Worm (Caenorhabditis elegans): ENCODE measurements around the gene K09E9.7.
A peak's percentile ranks its signal among the peaks of the same experiment; 100 is the strongest.

K09E9.7 gene

DNA sequence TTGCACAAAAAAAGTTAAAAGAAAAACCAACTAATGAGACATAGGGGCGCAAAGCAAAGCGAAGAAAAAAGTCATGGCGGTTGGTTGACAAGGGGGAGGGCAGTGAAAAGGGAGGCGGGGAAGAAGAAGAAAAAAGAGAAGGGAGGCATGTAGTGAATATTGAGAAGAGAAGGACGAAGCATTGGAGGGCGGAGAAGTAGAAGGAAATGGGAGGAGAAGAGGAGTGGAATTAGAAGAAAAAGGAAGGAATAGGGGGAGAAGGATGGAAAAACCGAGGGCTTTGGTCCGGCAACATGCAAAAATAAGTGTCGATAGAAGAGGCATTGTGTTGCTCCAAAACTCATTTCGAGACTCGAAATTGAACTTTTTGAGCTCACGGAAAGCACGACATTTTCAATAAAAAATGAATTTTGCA is 9.9 kb upstream of the K09E9.7 start (continued):
- no peak for TF ChIP-seq Y5F2A.4 (GFP tag; optimal IDR thresholded peaks at IDR 0.05)
- no peak for TF ChIP-seq aly-2 (tag; optimal IDR thresholded peaks at IDR 0.05)
- TF ChIP-seq ceh-44 (GFP tag; IDR thresholded peaks at IDR 0.05) = no peak
- no peak for TF ChIP-seq ceh-32 (tag; optimal IDR thresholded peaks at IDR 0.05; ENCODE audit: poor library complexity)
- TF ChIP-seq unc-62 (GFP tag; optimal IDR thresholded peaks at IDR 0.05 in 1 of 2) = peak in 1 of 2 experiments; percentile 89
- no peak for TF ChIP-seq unc-62 (tag; optimal IDR thresholded peaks at IDR 0.05)
- TF ChIP-seq zip-11 (GFP tag; IDR thresholded peaks at IDR 0.05) = no peak
- peak in 1 of 2 experiments; percentile 14 for TF ChIP-seq hif-1 (tag; optimal IDR thresholded peaks at IDR 0.05)
- no peak for TF ChIP-seq mxl-3 (GFP tag; optimal IDR thresholded peaks at IDR 0.05)
- no peak for TF ChIP-seq mes-2 (tag; optimal IDR thresholded peaks at IDR 0.05; ENCODE audit: poor library complexity, severe bottlenecking)
- no peak for TF ChIP-seq nhr-25 (tag; optimal IDR thresholded peaks at IDR 0.05; ENCODE audit: borderline replicate concordance, insufficient read depth)
- no peak for TF ChIP-seq lin-38 (GFP tag; IDR thresholded peaks at IDR 0.05)

DNA sequence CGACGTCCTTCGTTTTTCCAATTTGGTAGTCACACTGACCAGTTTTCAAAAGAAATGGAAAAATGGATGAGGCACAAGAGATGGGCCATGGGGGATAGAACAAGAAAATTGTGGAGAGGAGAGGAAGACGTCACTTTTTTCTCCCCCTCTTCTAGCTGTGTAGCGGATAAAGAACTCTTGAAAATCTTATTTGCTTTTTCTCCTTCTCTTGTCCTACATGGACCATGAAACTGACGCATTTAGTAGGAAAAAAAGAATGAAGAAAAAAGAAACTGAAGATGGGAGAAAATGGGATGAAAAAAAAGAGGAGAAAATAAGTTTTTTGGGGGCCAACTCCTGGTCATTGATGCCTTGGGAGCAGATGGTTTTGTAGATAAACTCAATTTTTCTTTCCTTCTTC is 6.7 kb upstream of the K09E9.7 start:
- no peak for TF ChIP-seq F10B5.3 (tag; optimal IDR thresholded peaks at IDR 0.05)
- TF ChIP-seq T20F7.1 (GFP tag; optimal IDR thresholded peaks at IDR 0.05) = no peak
- no peak for TF ChIP-seq tra-1 (GFP tag; IDR thresholded peaks at IDR 0.05)
- TF ChIP-seq unc-130 (GFP tag; optimal IDR thresholded peaks at IDR 0.05) = no peak
- 0 out of 2 replicates have a peak, but pooled peaks have one; percentile 15 for TF ChIP-seq hmg-1.1 (GFP tag; IDR thresholded peaks at IDR 0.05)
- TF ChIP-seq nhr-102 (tag; optimal IDR thresholded peaks at IDR 0.05) = no peak
- peak; percentile 65 for TF ChIP-seq ctbp-1 (GFP tag; IDR thresholded peaks at IDR 0.05)
- peak; percentile 67 for TF ChIP-seq ces-1 (GFP tag; optimal IDR thresholded peaks at IDR 0.05)
- TF ChIP-seq Y5F2A.4 (GFP tag; optimal IDR thresholded peaks at IDR 0.05) = no peak
- peak in 1 of 2 experiments; percentile 82 for TF ChIP-seq unc-62 (GFP tag; optimal IDR thresholded peaks at IDR 0.05 in 1 of 2)
- TF ChIP-seq unc-62 (tag; optimal IDR thresholded peaks at IDR 0.05) = no peak
- no peak for TF ChIP-seq daf-12 (tag; optimal IDR thresholded peaks at IDR 0.05)
- no peak for TF ChIP-seq lin-29 (GFP tag; IDR thresholded peaks at IDR 0.05)
- no peak for TF ChIP-seq egl-27 (tag; optimal IDR thresholded peaks at IDR 0.05)
- TF ChIP-seq fos-1 (tag; optimal IDR thresholded peaks at IDR 0.05) = no peak
- TF ChIP-seq fkh-10 (GFP tag; optimal IDR thresholded peaks at IDR 0.05) = peak; percentile 75
- TF ChIP-seq F26F4.8 (GFP tag; conservative IDR thresholded peaks at IDR 0.05) = no peak
- no peak for TF ChIP-seq gei-8 (GFP tag; optimal IDR thresholded peaks at IDR 0.05)
- TF ChIP-seq hlh-30 (tag; optimal IDR thresholded peaks at IDR 0.05; ENCODE audit: insufficient read depth) = peak; percentile 5
- TF ChIP-seq ceh-32 (tag; optimal IDR thresholded peaks at IDR 0.05; ENCODE audit: poor library complexity) = no peak
- TF ChIP-seq arid-1 (GFP tag; conservative IDR thresholded peaks at IDR 0.05) = no peak
- TF ChIP-seq lsy-2 (tag; optimal IDR thresholded peaks at IDR 0.05) = peak in 1 of 2 experiments; percentile 46
- no peak for TF ChIP-seq nhr-77 (tag; optimal IDR thresholded peaks at IDR 0.05)
- peak; percentile 37 for TF ChIP-seq mep-1 (tag; optimal IDR thresholded peaks at IDR 0.05)
- no peak for TF ChIP-seq mes-2 (tag; optimal IDR thresholded peaks at IDR 0.05; ENCODE audit: poor library complexity, severe bottlenecking)
- TF ChIP-seq ceh-82 (tag; optimal IDR thresholded peaks at IDR 0.05) = no peak
- no peak for TF ChIP-seq duxl-1 (tag; optimal IDR thresholded peaks at IDR 0.05; ENCODE audit: poor library complexity)

DNA sequence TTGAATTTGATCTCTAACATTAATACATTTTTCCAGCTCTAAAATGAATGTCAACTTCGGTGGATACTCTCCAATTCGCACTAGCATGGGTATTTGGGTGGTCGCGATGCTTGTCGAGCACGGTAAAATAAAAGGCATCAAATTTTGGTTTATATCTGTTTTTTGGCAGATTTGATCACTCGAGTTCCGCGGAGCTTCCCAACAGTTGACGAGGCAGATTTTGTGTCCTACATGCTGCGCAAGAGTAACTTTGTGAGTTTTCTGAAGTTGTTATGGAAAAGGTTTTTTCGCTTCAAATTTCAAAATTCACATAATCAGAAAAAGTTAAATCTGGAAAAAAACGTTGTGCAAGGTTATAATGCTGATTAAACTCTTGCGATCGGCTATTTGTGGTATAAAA is 677 bp downstream of the K09E9.7 start:
- TF ChIP-seq unc-62 (GFP tag; optimal IDR thresholded peaks at IDR 0.05 in 1 of 2) = peak in 1 of 2 experiments; percentile 97
- no peak for TF ChIP-seq unc-62 (tag; optimal IDR thresholded peaks at IDR 0.05)
- TF ChIP-seq ZK546.5 (tag; optimal IDR thresholded peaks at IDR 0.05) = no peak
- no peak for TF ChIP-seq sdz-12 (GFP tag; optimal IDR thresholded peaks at IDR 0.05)
- TF ChIP-seq skn-1 (tag; optimal IDR thresholded peaks at IDR 0.05) = no peak
- TF ChIP-seq F37D6.2 (tag; optimal IDR thresholded peaks at IDR 0.05) = no peak
- TF ChIP-seq ZK337.2 (GFP tag; IDR thresholded peaks at IDR 0.05) = no peak
- TF ChIP-seq hif-1 (tag; optimal IDR thresholded peaks at IDR 0.05) = no peak

Measured in whole organism, L4 larva.